Worm (Caenorhabditis elegans) whole organism, L2 larva: ENCODE results near the gene pmp-2.

ENCODE experiments used
- F13H6.1 ChIP-seq: sonication (generic microtip); optimal IDR thresholded peaks from 2 replicates; lab custom pipeline; 2016; ENCODE audit warnings: missing genetic modification characterization, missing compliant biosample characterization
- egl-27 ChIP-seq: sonication (generic microtip); optimal IDR thresholded peaks from 3 replicates; lab custom pipeline; 2017; ENCODE audit warnings: missing biosample characterization, missing genetic modification reagents, missing genetic modification characterization
- nhr-12 ChIP-seq: fragments of 150-350 bp; optimal IDR thresholded peaks from 2 replicates; lab custom pipeline; 2014; ENCODE audit warnings: missing biosample characterization, missing genetic modification characterization
- unc-39 ChIP-seq: fragments of 150-350 bp; optimal IDR thresholded peaks from 2 replicates; lab custom pipeline; 2014; ENCODE audit warnings: missing biosample characterization, missing genetic modification characterization
- unc-62 ChIP-seq: fragments of 150-350 bp; optimal IDR thresholded peaks from 2 replicates; lab custom pipeline; 2014; ENCODE audit warnings: missing biosample characterization, missing genetic modification reagents, missing genetic modification characterization

ce11 chrII:6843680-6844079 lies 43.9 kb downstream of the pmp-2 start:
- TF ChIP-seq unc-39 (tag; lab: Kevin White, UChicago), result no peak
- peak; percentile 54 for TF ChIP-seq F13H6.1 (tag; lab: Kevin White, UChicago)
- TF ChIP-seq unc-62 (GFP tag; lab: Kevin White, UChicago), result no peak
- peak; percentile 39 for TF ChIP-seq egl-27 (tag; lab: Kevin White, UChicago)
- TF ChIP-seq nhr-12 (tag; lab: Kevin White, UChicago), result no peak
